Worm (Caenorhabditis elegans) whole organism, mixed stage, embryonic: Measurements from ENCODE around the gene D1022.9.

Experiments
- cnd-1 ChIP-seq: fragments of 200-800 bp; sonication (Bioruptor generic); optimal IDR thresholded peaks from 2 replicates; lab custom pipeline; 2018; ENCODE audit warnings: mild to moderate bottlenecking, missing genetic modification characterization, missing compliant biosample characterization
- flh-1 ChIP-seq: fragments of 200-800 bp; sonication (Bioruptor generic); optimal IDR thresholded peaks from 2 replicates; lab custom pipeline; 2018; ENCODE audit warnings: mild to moderate bottlenecking, missing genetic modification characterization, moderate library complexity, missing compliant biosample characterization
- hlh-1 ChIP-seq: fragments of 150-350 bp; optimal IDR thresholded peaks from 2 replicates; lab custom pipeline; 2014; ENCODE audit warnings: missing biosample characterization, missing genetic modification reagents, missing genetic modification characterization
- lsy-2 ChIP-seq: fragments of 150-350 bp; optimal IDR thresholded peaks from 2 replicates; lab custom pipeline; 2014; ENCODE audit warnings: missing biosample characterization, missing genetic modification characterization
- nhr-12 ChIP-seq: fragments of 150-350 bp; optimal IDR thresholded peaks from 2 replicates; lab custom pipeline; 2014; ENCODE audit warnings: missing biosample characterization, missing genetic modification characterization
- nhr-237 ChIP-seq: fragments of 150-350 bp; optimal IDR thresholded peaks from 2 replicates; lab custom pipeline; 2014; ENCODE audit warnings: missing biosample characterization, missing genetic modification characterization
- sem-2 ChIP-seq: fragments of 200-800 bp; sonication (Bioruptor generic); optimal IDR thresholded peaks from 2 replicates; lab custom pipeline; 2018; ENCODE audit warnings: mild to moderate bottlenecking, missing genetic modification characterization, missing compliant biosample characterization

- TF ChIP-seq cnd-1 (no peak), nhr-237 (no peak), flh-1 (GFP tag; lab: Kevin White, UChicago) (no peak), sem-2 (GFP tag; lab: Kevin White, UChicago) (no peak), lsy-2 (tag; lab: Kevin White, UChicago) (no peak), nhr-12 (no peak), hlh-1 (tag; lab: Kevin White, UChicago) (no peak)
Observed at ce11 chrII:7499390-7499789, 9.9 kb upstream of the D1022.9 start, which contains the start of gene srab-14.
